Worm (Caenorhabditis elegans) whole organism, L2 larva: ENCODE data around the gene T14G8.4.
A peak's percentile ranks its signal among the peaks of the same experiment; 100 is the strongest.

Experiments
- C34F6.9 ChIP-seq: fragments of 150-350 bp; optimal IDR thresholded peaks from 2 replicates; lab custom pipeline; 2014; ENCODE audit warnings: missing biosample characterization, missing genetic modification characterization
- F13H6.1 ChIP-seq: sonication (generic microtip); optimal IDR thresholded peaks from 2 replicates; lab custom pipeline; 2016; ENCODE audit warnings: missing genetic modification characterization, missing compliant biosample characterization
- R02D3.7 ChIP-seq: fragments of 150-350 bp; optimal IDR thresholded peaks from 2 replicates; lab custom pipeline; 2014; ENCODE audit warnings: missing biosample characterization, missing genetic modification characterization
- Y55F3AM.14 ChIP-seq: fragments of 200-800 bp; sonication (Bioruptor generic); optimal IDR thresholded peaks from 2 replicates; lab custom pipeline; 2018; ENCODE audit warnings: mild to moderate bottlenecking, missing genetic modification characterization, missing compliant biosample characterization
- ZK546.5 ChIP-seq: sonication (generic microtip); optimal IDR thresholded peaks from 2 replicates; lab custom pipeline; 2017; ENCODE audit warnings: missing biosample characterization, missing genetic modification characterization
- aly-2 ChIP-seq: fragments of 150-350 bp; optimal IDR thresholded peaks from 2 replicates; lab custom pipeline; 2014; ENCODE audit warnings: missing biosample characterization, missing genetic modification characterization
- ama-1 ChIP-seq: fragments of 150-350 bp; optimal IDR thresholded peaks from 2 replicates; lab custom pipeline; 2018; ENCODE audit warnings: inconsistent platforms
- blmp-1 ChIP-seq: sonication (generic microtip); optimal IDR thresholded peaks from 2 replicates; lab custom pipeline; 2017; ENCODE audit warnings: missing genetic modification characterization, mild to moderate bottlenecking, missing compliant biosample characterization, antibody characterized with exemption, moderate library complexity; ENCODE audit not compliant: insufficient read depth
- ceh-16 ChIP-seq: fragments of 150-350 bp; optimal IDR thresholded peaks from 2 replicates; lab custom pipeline; 2014; ENCODE audit warnings: missing biosample characterization, missing genetic modification characterization
- ceh-82 ChIP-seq: fragments of 150-350 bp; optimal IDR thresholded peaks from 2 replicates; lab custom pipeline; 2014; ENCODE audit warnings: missing biosample characterization, missing genetic modification characterization
- crh-2 ChIP-seq: sonication (generic microtip); optimal IDR thresholded peaks from 2 replicates; lab custom pipeline; 2017; ENCODE audit warnings: missing biosample characterization, missing genetic modification characterization
- dmd-4 ChIP-seq: sonication (generic microtip); optimal IDR thresholded peaks from 2 replicates; lab custom pipeline; 2017; ENCODE audit warnings: missing biosample characterization, missing genetic modification characterization
- elt-1 ChIP-seq: fragments of 150-350 bp; optimal IDR thresholded peaks from 2 replicates; lab custom pipeline; 2014; ENCODE audit warnings: missing biosample characterization, missing genetic modification characterization
- elt-3 ChIP-seq: sonication (generic microtip); optimal IDR thresholded peaks from 2 replicates; lab custom pipeline; 2017; ENCODE audit warnings: missing biosample characterization, missing genetic modification characterization
- fos-1 ChIP-seq: fragments of 150-350 bp; optimal IDR thresholded peaks from 2 replicates; lab custom pipeline; 2014; ENCODE audit warnings: missing biosample characterization, missing genetic modification characterization
- gmeb-1 ChIP-seq: fragments of 150-350 bp; optimal IDR thresholded peaks from 2 replicates; lab custom pipeline; 2014; ENCODE audit warnings: missing biosample characterization, missing genetic modification characterization
- lin-11 ChIP-seq: fragments of 150-350 bp; sonication (generic microtip); optimal IDR thresholded peaks from 2 replicates; lab custom pipeline; 2014; ENCODE audit warnings: missing biosample characterization, missing genetic modification characterization, inconsistent platforms, mixed read lengths
- lin-13 ChIP-seq: fragments of 150-350 bp; optimal IDR thresholded peaks from 2 replicates; lab custom pipeline; 2014; ENCODE audit warnings: missing biosample characterization, missing genetic modification reagents, missing genetic modification characterization
- lin-39 ChIP-seq: fragments of 150-350 bp; optimal IDR thresholded peaks from 2 replicates; lab custom pipeline; 2014; ENCODE audit warnings: missing biosample characterization, missing genetic modification reagents, missing genetic modification characterization
- lsy-2 ChIP-seq, 2 experiments: fragments of 150-350 bp in 1 of 2; sonication (generic microtip) in 1 of 2; optimal IDR thresholded peaks; 2 replicates each; lab custom pipeline; 2014 to 2017; ENCODE audit warnings: missing biosample characterization in 2 of 2, missing genetic modification characterization in 2 of 2
- mab-5 ChIP-seq: fragments of 150-350 bp; optimal IDR thresholded peaks from 2 replicates; lab custom pipeline; 2014; ENCODE audit warnings: missing biosample characterization, missing genetic modification characterization
- mbf-1 ChIP-seq: sonication (generic microtip); optimal IDR thresholded peaks from 2 replicates; lab custom pipeline; 2017; ENCODE audit warnings: missing biosample characterization, missing genetic modification characterization
- mdl-1 ChIP-seq, 2 experiments: fragments of 150-350 bp in 1 of 2; sonication (generic microtip) in 1 of 2; optimal IDR thresholded peaks; 2 replicates each; lab custom pipeline; 2017; ENCODE audit warnings: missing biosample characterization in 2 of 2, missing genetic modification characterization in 2 of 2
- nhr-10 ChIP-seq: sonication (generic microtip); optimal IDR thresholded peaks from 2 replicates; lab custom pipeline; 2017; ENCODE audit warnings: missing biosample characterization, missing genetic modification characterization
- nhr-11 ChIP-seq: fragments of 150-350 bp; optimal IDR thresholded peaks from 2 replicates; lab custom pipeline; 2014; ENCODE audit warnings: missing biosample characterization, missing genetic modification characterization
- nhr-129 ChIP-seq: fragments of 150-350 bp; optimal IDR thresholded peaks from 2 replicates; lab custom pipeline; 2014; ENCODE audit warnings: missing biosample characterization, missing genetic modification characterization
- nhr-23 ChIP-seq: fragments of 150-350 bp; optimal IDR thresholded peaks from 2 replicates; lab custom pipeline; 2014; ENCODE audit warnings: missing biosample characterization, missing genetic modification reagents, missing genetic modification characterization
- nhr-237 ChIP-seq: fragments of 150-350 bp; optimal IDR thresholded peaks from 2 replicates; lab custom pipeline; 2014; ENCODE audit warnings: missing biosample characterization, missing genetic modification characterization
- nhr-25 ChIP-seq: fragments of 150-350 bp; sonication (generic microtip); optimal IDR thresholded peaks from 3 replicates; lab custom pipeline; 2014; ENCODE audit warnings: missing biosample characterization, missing genetic modification characterization
- nhr-6 ChIP-seq: fragments of 150-350 bp; optimal IDR thresholded peaks from 2 replicates; lab custom pipeline; 2014; ENCODE audit warnings: missing biosample characterization, missing genetic modification characterization
- sem-4 ChIP-seq: fragments of 150-350 bp; optimal IDR thresholded peaks from 2 replicates; lab custom pipeline; 2014; ENCODE audit warnings: missing biosample characterization, missing genetic modification reagents, missing genetic modification characterization
- skn-1 ChIP-seq: sonication (generic microtip); optimal IDR thresholded peaks from 2 replicates; lab custom pipeline; 2017; ENCODE audit warnings: missing biosample characterization, missing genetic modification characterization
- sma-3 ChIP-seq: sonication (generic microtip); optimal IDR thresholded peaks from 2 replicates; lab custom pipeline; 2016; ENCODE audit warnings: missing genetic modification reagents, missing genetic modification characterization, missing compliant biosample characterization
- sma-9 ChIP-seq, 2 experiments: fragments of 150-350 bp in 1 of 2; sonication (generic microtip) in 1 of 2; optimal IDR thresholded peaks; 2 replicates each; lab custom pipeline; 2014 to 2016; ENCODE audit warnings: missing genetic modification characterization in 2 of 2, mild to moderate bottlenecking in 1 of 2, missing biosample characterization in 1 of 2, missing compliant biosample characterization in 1 of 2, missing genetic modification reagents in 1 of 2, moderate library complexity in 1 of 2
- snpc-4 ChIP-seq: fragments of 150-350 bp; optimal IDR thresholded peaks from 2 replicates; lab custom pipeline; 2014; ENCODE audit warnings: missing biosample characterization, missing genetic modification characterization
- unc-39 ChIP-seq: fragments of 150-350 bp; optimal IDR thresholded peaks from 2 replicates; lab custom pipeline; 2014; ENCODE audit warnings: missing biosample characterization, missing genetic modification characterization
- unc-55 ChIP-seq: fragments of 150-350 bp; sonication (generic microtip); optimal IDR thresholded peaks from 3 replicates; lab custom pipeline; 2014; ENCODE audit warnings: missing biosample characterization, missing genetic modification reagents, missing genetic modification characterization
- unc-62 ChIP-seq: fragments of 150-350 bp; optimal IDR thresholded peaks from 2 replicates; lab custom pipeline; 2014; ENCODE audit warnings: missing biosample characterization, missing genetic modification reagents, missing genetic modification characterization
- zag-1 ChIP-seq: fragments of 150-350 bp; optimal IDR thresholded peaks from 2 replicates; lab custom pipeline; 2014; ENCODE audit warnings: missing biosample characterization, missing genetic modification characterization
- ztf-1 ChIP-seq: fragments of 200-800 bp; sonication (Bioruptor generic); conservative IDR thresholded peaks from 2 replicates; pipeline ENCODE4 v1.3.6; 2022; ENCODE audit warnings: missing genetic modification characterization, missing compliant biosample characterization
- ztf-11 ChIP-seq: sonication (generic microtip); optimal IDR thresholded peaks from 2 replicates; lab custom pipeline; 2017; ENCODE audit warnings: missing biosample characterization, missing genetic modification characterization

T14G8.4 gene

ce11 chrX:12869827-12870394, 6.2 kb upstream of the T14G8.4 start:
- no peak for TF ChIP-seq nhr-6 (tag; lab: Kevin White, UChicago)
- TF ChIP-seq nhr-237 (tag; lab: Kevin White, UChicago): no peak
- no peak for TF ChIP-seq lin-39 (tag; lab: Kevin White, UChicago)
- no peak for TF ChIP-seq Y55F3AM.14 (GFP tag; lab: Kevin White, UChicago)
- peak; percentile 26 for TF ChIP-seq C34F6.9 (tag; lab: Kevin White, UChicago)
- peak; percentile 62 for TF ChIP-seq F13H6.1 (tag; lab: Kevin White, UChicago)
- peak; percentile 41 for TF ChIP-seq fos-1 (tag; lab: Kevin White, UChicago)
- TF ChIP-seq sma-9 (GFP tag; optimal IDR thresholded peaks at IDR 0.05; lab: Kevin White, UChicago): peak; percentile 62
- TF ChIP-seq sma-9 (tag; optimal IDR thresholded peaks at IDR 0.05; lab: Kevin White, UChicago): no peak
- no peak for TF ChIP-seq unc-39 (tag; lab: Kevin White, UChicago)
- TF ChIP-seq R02D3.7 (tag; lab: Kevin White, UChicago): no peak
- no peak for TF ChIP-seq ZK546.5 (tag; lab: Kevin White, UChicago)
- TF ChIP-seq elt-3: no peak
- no peak for TF ChIP-seq ztf-1 (GFP tag; lab: Robert Waterston, UW)
- TF ChIP-seq ztf-11 (tag; lab: Kevin White, UChicago): no peak
- TF ChIP-seq mbf-1: no peak
- TF ChIP-seq snpc-4 (tag; lab: Kevin White, UChicago): no peak
- no peak for TF ChIP-seq lin-13 (GFP tag; lab: Kevin White, UChicago)
- TF ChIP-seq sem-4: no peak
- TF ChIP-seq unc-62 (GFP tag; lab: Kevin White, UChicago): no peak
- no peak for TF ChIP-seq elt-1 (tag; lab: Kevin White, UChicago)
- no peak for TF ChIP-seq ceh-16
- TF ChIP-seq lin-11 (tag; lab: Kevin White, UChicago): no peak
- TF ChIP-seq mdl-1 (tag; optimal IDR thresholded peaks at IDR 0.05; lab: Kevin White, UChicago): no peak
- no peak for TF ChIP-seq ama-1 (lab: Kevin White, UChicago)
- no peak for TF ChIP-seq skn-1 (tag; lab: Kevin White, UChicago)
- no peak for TF ChIP-seq nhr-25 (tag; lab: Kevin White, UChicago)
- TF ChIP-seq nhr-23 (tag; lab: Kevin White, UChicago): no peak
- TF ChIP-seq unc-55 (GFP tag; lab: Kevin White, UChicago): no peak
- TF ChIP-seq nhr-129: peak; percentile 64
- TF ChIP-seq aly-2: no peak
- no peak for TF ChIP-seq dmd-4 (tag; lab: Kevin White, UChicago)
- TF ChIP-seq nhr-11 (tag; lab: Kevin White, UChicago): no peak
- TF ChIP-seq ceh-82 (tag; lab: Kevin White, UChicago): no peak
- TF ChIP-seq gmeb-1: no peak
- TF ChIP-seq nhr-10 (tag; lab: Kevin White, UChicago): no peak
- TF ChIP-seq lsy-2 (tag; optimal IDR thresholded peaks at IDR 0.05; lab: Kevin White, UChicago): peak in 1 of 2 experiments; percentile 18

ce11 chrX:12869412-12869811, 5.7 kb upstream of the T14G8.4 start:
- peak; percentile 14 for TF ChIP-seq sma-3
- TF ChIP-seq fos-1 (tag; lab: Kevin White, UChicago): peak; percentile 12
- TF ChIP-seq lin-11 (tag; lab: Kevin White, UChicago): no peak
- no peak for TF ChIP-seq ztf-1 (GFP tag; lab: Robert Waterston, UW)

ce11 chrX:12863262-12863661, 434 bp downstream of the T14G8.4 start:
- TF ChIP-seq ztf-1 (GFP tag; lab: Robert Waterston, UW): no peak
- no peak for TF ChIP-seq elt-1 (tag; lab: Kevin White, UChicago)
- no peak for TF ChIP-seq C34F6.9 (tag; lab: Kevin White, UChicago)
- no peak for TF ChIP-seq lin-11 (tag; lab: Kevin White, UChicago)
- TF ChIP-seq mab-5 (tag; lab: Kevin White, UChicago): no peak
- no peak for TF ChIP-seq blmp-1 (tag; lab: Kevin White, UChicago)
- no peak for TF ChIP-seq lin-13 (GFP tag; lab: Kevin White, UChicago)
- TF ChIP-seq nhr-25 (tag; lab: Kevin White, UChicago): no peak
- TF ChIP-seq zag-1 (tag; lab: Kevin White, UChicago): no peak
- TF ChIP-seq Y55F3AM.14 (GFP tag; lab: Kevin White, UChicago): no peak
- no peak for TF ChIP-seq dmd-4 (tag; lab: Kevin White, UChicago)
- TF ChIP-seq unc-39 (tag; lab: Kevin White, UChicago): no peak
- no peak for TF ChIP-seq ceh-82 (tag; lab: Kevin White, UChicago)
- TF ChIP-seq crh-2 (tag; lab: Kevin White, UChicago): no peak
- no peak for TF ChIP-seq lsy-2 (tag; optimal IDR thresholded peaks at IDR 0.05; lab: Kevin White, UChicago)
- TF ChIP-seq sma-9 (GFP tag; optimal IDR thresholded peaks at IDR 0.05; lab: Kevin White, UChicago): no peak
- no peak for TF ChIP-seq sma-9 (tag; optimal IDR thresholded peaks at IDR 0.05; lab: Kevin White, UChicago)
